Fruit fly (Drosophila melanogaster): ENCODE measurements around the gene pns.

Gene pns

DNA sequence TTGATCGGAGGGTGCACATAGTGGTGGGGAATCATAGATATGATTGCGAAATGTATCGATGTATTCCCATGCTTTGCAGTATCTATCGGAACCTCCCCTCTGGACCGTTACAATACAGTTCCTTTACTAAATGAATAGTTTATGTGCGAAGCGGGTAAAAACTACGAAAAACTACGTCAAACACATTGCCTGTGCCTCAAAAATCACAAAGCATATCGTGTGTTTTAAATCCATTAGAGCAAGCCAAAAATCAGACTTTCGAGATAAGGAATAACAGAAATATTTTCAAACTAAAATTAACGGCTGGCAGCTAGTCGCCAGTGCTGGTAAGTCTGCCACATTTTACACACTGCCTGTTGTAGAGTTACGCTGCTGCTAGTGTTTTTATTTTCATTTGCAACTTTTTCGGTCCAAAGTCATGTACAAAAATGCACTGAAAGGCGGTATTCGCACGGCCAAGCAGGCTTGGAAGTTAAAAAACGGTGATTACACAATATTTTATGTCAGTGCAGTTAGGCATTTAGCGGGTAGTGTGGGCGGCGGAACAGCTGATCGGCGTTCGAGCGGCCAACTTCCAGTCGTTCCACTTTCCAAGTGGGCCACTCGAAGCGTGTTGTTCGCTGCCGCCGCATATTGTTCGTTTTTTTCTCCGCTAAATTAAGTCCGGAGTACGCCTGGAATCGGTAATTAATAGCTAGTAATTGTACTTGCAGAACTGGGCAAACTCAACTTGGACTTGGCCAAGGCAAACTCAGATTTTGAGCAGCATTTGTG lies 19.5 kb upstream of the pns start (continued):
- no peak for TF ChIP-seq croc (GFP tag; conservative IDR thresholded peaks at IDR 0.05)
- no peak for TF ChIP-seq dmrt99B (tag; optimal IDR thresholded peaks at IDR 0.05)
- peak; percentile 34 for TF ChIP-seq CG9437 (GFP tag; optimal IDR thresholded peaks at IDR 0.05)
- TF ChIP-seq CG43689 (GFP tag; IDR thresholded peaks at IDR 0.05) = no peak
- no peak for TF ChIP-seq CG11093 (GFP tag; IDR thresholded peaks at IDR 0.05)
- peak; percentile 73 to 95 for TF ChIP-seq crp (GFP tag; optimal IDR thresholded peaks at IDR 0.05)
- TF ChIP-seq CG7745 (tag; optimal IDR thresholded peaks at IDR 0.05) = no peak
- TF ChIP-seq Nf-YB (GFP tag; optimal IDR thresholded peaks at IDR 0.05) = no peak
- peak; percentile 62 for TF ChIP-seq ranshi (GFP tag; IDR thresholded peaks at IDR 0.05)
- peak; percentile 85 for TF ChIP-seq CG8388 (GFP tag; optimal IDR thresholded peaks at IDR 0.05)
- no peak for TF ChIP-seq fru (optimal IDR thresholded peaks at IDR 0.05)
- TF ChIP-seq Hmx (GFP tag; optimal IDR thresholded peaks at IDR 0.05) = peak; percentile 12
- TF ChIP-seq org-1 (GFP tag; optimal IDR thresholded peaks at IDR 0.05) = peak; percentile 10
- TF ChIP-seq CG16815 (GFP tag; optimal IDR thresholded peaks at IDR 0.05) = peak; percentile 8
- TF ChIP-seq Ets65A (GFP tag) = peak; percentile 97
- TF ChIP-seq wdn (GFP tag; IDR thresholded peaks at IDR 0.05) = peak; percentile 53; the same call in 1 of the 2 replicates
- TF ChIP-seq CG11560 (tag; IDR thresholded peaks at IDR 0.05) = no peak
- TF ChIP-seq TFAM (GFP tag; optimal IDR thresholded peaks at IDR 0.05) = no peak
- TF ChIP-seq CG1792 (GFP tag; optimal IDR thresholded peaks at IDR 0.05) = no peak
- TF ChIP-seq CG3163 (GFP tag; optimal IDR thresholded peaks at IDR 0.05) = peak; percentile 51
- peak; percentile 93 for TF ChIP-seq CG15514 (GFP tag; optimal IDR thresholded peaks at IDR 0.05)
- TF ChIP-seq CG9609 (GFP tag; optimal IDR thresholded peaks at IDR 0.05) = peak; percentile 62
- peak; percentile 50 to 70 for TF ChIP-seq chif (GFP tag; optimal IDR thresholded peaks at IDR 0.05)
- TF ChIP-seq Rfx (GFP tag; IDR thresholded peaks at IDR 0.05) = peak; percentile 22; the same call in 1 of the 2 replicates
- no peak for TF ChIP-seq Stat92E (GFP tag; optimal IDR thresholded peaks at IDR 0.05)
- TF ChIP-seq dan (GFP tag; IDR thresholded peaks at IDR 0.05) = no peak
- TF ChIP-seq Spps (tag; optimal IDR thresholded peaks at IDR 0.05) = no peak
- TF ChIP-seq Doc3 (GFP tag; IDR thresholded peaks at IDR 0.05; ENCODE audit: partially characterized antibody) = peak; percentile 70
- peak; percentile 65; the same call in 1 of the 2 replicates for TF ChIP-seq tna (GFP tag; IDR thresholded peaks at IDR 0.05; ENCODE audit: partially characterized antibody)
- TF ChIP-seq CG15269 (tag; optimal IDR thresholded peaks at IDR 0.05) = no peak
- TF ChIP-seq lov (optimal IDR thresholded peaks at IDR 0.05) = no peak
- TF ChIP-seq lov (GFP tag; IDR thresholded peaks at IDR 0.05) = no peak
- TF ChIP-seq CG17186 (GFP tag; optimal IDR thresholded peaks at IDR 0.05) = peak; percentile 93
- peak; percentile 16 for TF ChIP-seq CG11398 (GFP tag; optimal IDR thresholded peaks at IDR 0.05)
- TF ChIP-seq CG8944 (GFP tag; optimal IDR thresholded peaks at IDR 0.05) = peak; percentile 66
- TF ChIP-seq toy (GFP tag; IDR thresholded peaks at IDR 0.05) = no peak
- TF ChIP-seq otp (GFP tag; IDR thresholded peaks at IDR 0.05) = 0 out of 3 replicates have a peak, but pooled peaks have one; percentile 51
- TF ChIP-seq CG1603 (tag; optimal IDR thresholded peaks at IDR 0.05) = peak; percentile 79
- TF ChIP-seq HHEX (GFP tag; optimal IDR thresholded peaks at IDR 0.05) = no peak
- TF ChIP-seq Tbp (GFP tag; optimal IDR thresholded peaks at IDR 0.05) = no peak
- TF ChIP-seq Bdp1 (GFP tag; optimal IDR thresholded peaks at IDR 0.05) = peak; percentile 50
- peak; percentile 84 for TF ChIP-seq Bgb (GFP tag; IDR thresholded peaks at IDR 0.05; ENCODE audit: partially characterized antibody)
- TF ChIP-seq ftz-f1 (GFP tag; optimal IDR thresholded peaks at IDR 0.05) = no peak
- peak; percentile 15 for TF ChIP-seq CG12071 (GFP tag; optimal IDR thresholded peaks at IDR 0.05)
- TF ChIP-seq nerfin-1 (tag; optimal IDR thresholded peaks at IDR 0.05) = no peak
- TF ChIP-seq hb (GFP tag; IDR thresholded peaks at IDR 0.05; ENCODE audit: partially characterized antibody) = peak; percentile 70
- peak; percentile 98 for TF ChIP-seq pfk (GFP tag; optimal IDR thresholded peaks at IDR 0.05)
- no peak for TF ChIP-seq bigmax (GFP tag; optimal IDR thresholded peaks at IDR 0.05)
- peak; percentile 56 for TF ChIP-seq Atf-2 (GFP tag; optimal IDR thresholded peaks at IDR 0.05)

Data from whole organism, embryonic.